Worm (Caenorhabditis elegans): ENCODE data around the gene K02D3.1.

Gene K02D3.1

DNA sequence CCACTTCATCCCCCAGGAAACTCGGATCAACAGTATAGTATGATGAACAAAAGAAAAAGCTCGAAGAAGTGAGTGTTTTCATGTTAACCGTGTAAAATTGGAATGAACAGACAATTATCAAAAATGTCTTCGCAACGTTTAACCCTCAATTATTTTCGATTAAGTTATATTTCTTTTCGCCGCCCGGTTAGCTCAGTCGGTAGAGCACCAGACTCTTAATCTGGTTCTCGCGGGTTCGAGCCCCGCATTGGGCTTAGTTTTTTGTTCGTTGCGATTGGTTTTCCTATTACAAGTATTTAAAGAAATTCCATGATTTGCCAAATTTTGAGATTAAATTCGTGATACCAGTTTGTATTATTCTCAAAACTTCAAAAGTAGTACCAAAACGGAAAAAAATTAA is 23.0 kb downstream of the K02D3.1 start:
- TF ChIP-seq unc-30 (tag; optimal IDR thresholded peaks at IDR 0.05), result no peak
- TF ChIP-seq efl-1 (optimal IDR thresholded peaks at IDR 0.05), result no peak
- peak in 1 of 2 experiments; percentile 23 for TF ChIP-seq efl-1 (GFP tag; optimal IDR thresholded peaks at IDR 0.05 in 1 of 2)

DNA sequence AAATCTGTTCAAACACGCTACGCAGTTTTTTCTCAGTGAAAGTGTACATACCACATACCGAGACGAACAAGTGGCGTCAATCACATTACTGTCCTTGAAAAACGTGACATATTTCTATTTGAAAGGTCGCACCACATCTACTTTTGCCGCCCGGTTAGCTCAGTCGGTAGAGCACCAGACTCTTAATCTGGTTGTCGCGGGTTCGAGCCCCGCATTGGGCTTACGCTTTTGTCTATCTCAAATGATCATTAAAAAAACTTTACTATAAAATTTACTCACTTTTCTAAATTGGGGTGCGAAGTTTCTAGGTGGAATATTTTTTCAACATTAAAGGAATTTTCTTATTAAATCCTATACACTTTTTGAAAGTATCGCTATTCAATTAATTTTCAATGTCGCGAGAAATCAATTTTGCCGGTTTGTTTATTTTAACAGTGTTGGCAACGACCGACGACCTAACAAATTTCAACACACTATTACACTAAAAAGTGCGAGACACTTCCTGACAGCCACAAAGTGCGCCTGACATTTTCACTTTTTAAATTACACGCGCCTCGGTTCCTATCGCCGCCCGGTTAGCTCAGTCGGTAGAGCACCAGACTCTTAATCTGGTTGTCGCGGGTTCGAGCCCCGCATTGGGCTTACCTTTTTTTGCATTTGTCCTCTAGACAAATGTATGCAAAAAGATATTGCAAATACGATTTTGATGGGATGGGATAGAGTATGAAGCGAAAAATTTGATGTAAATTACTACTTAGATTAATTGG is 23.7 kb downstream of the K02D3.1 start:
- TF ChIP-seq nhr-85 (tag), result peak; percentile 88
- peak; percentile 42 for TF ChIP-seq elt-2 (tag; optimal IDR thresholded peaks at IDR 0.05)
- peak; percentile 70 for TF ChIP-seq rnt-1 (tag; optimal IDR thresholded peaks at IDR 0.05)
- TF ChIP-seq mep-1 (tag; optimal IDR thresholded peaks at IDR 0.05), result peak; percentile 16
- peak; percentile 16 for TF ChIP-seq skn-1 (tag; optimal IDR thresholded peaks at IDR 0.05)
- peak; percentile 13 for TF ChIP-seq unc-86 (tag; optimal IDR thresholded peaks at IDR 0.05)
- TF ChIP-seq tbx-2 (tag; optimal IDR thresholded peaks at IDR 0.05), result peak; percentile 8
- TF ChIP-seq vab-15 (tag; optimal IDR thresholded peaks at IDR 0.05), result no peak
- TF ChIP-seq nhr-20 (tag; optimal IDR thresholded peaks at IDR 0.05), result peak; percentile 31
- TF ChIP-seq fkh-4 (tag; optimal IDR thresholded peaks at IDR 0.05; ENCODE audit: borderline replicate concordance), result no peak
- peak; percentile 23 for TF ChIP-seq swsn-7 (tag; optimal IDR thresholded peaks at IDR 0.05)
- peak; percentile 29 for TF ChIP-seq nhr-90 (tag; optimal IDR thresholded peaks at IDR 0.05; ENCODE audit: poor library complexity)
- no peak for TF ChIP-seq fkh-10 (GFP tag; optimal IDR thresholded peaks at IDR 0.05)
- TF ChIP-seq xbp-1 (tag; optimal IDR thresholded peaks at IDR 0.05), result peak; percentile 16
- TF ChIP-seq jun-1 (tag; optimal IDR thresholded peaks at IDR 0.05), result no peak
- TF ChIP-seq snu-23 (GFP tag; optimal IDR thresholded peaks at IDR 0.05), result peak; percentile 46
- no peak for TF ChIP-seq ztf-11 (tag; optimal IDR thresholded peaks at IDR 0.05)
- peak; percentile 53 for TF ChIP-seq lin-14 (GFP tag; optimal IDR thresholded peaks at IDR 0.05)
- peak; percentile 43 for TF ChIP-seq nhr-47 (tag; optimal IDR thresholded peaks at IDR 0.05)
- TF ChIP-seq lir-3 (tag; optimal IDR thresholded peaks at IDR 0.05; ENCODE audit: poor library complexity), result no peak
- no peak for TF ChIP-seq sup-37 (GFP tag; optimal IDR thresholded peaks at IDR 0.05)
- peak in 1 of 2 experiments; percentile 21 for TF ChIP-seq lsy-2 (tag; optimal IDR thresholded peaks at IDR 0.05)
- TF ChIP-seq C34B4.2 (tag; optimal IDR thresholded peaks at IDR 0.05), result no peak
- no peak for TF ChIP-seq nhr-28 (tag; optimal IDR thresholded peaks at IDR 0.05)
- TF ChIP-seq hlh-17 (GFP tag; optimal IDR thresholded peaks at IDR 0.05; ENCODE audit: borderline replicate concordance), result no peak
- no peak for TF ChIP-seq sptf-1 (tag; optimal IDR thresholded peaks at IDR 0.05)
- TF ChIP-seq zip-4 (GFP tag; optimal IDR thresholded peaks at IDR 0.05), result no peak
- peak in 1 of 3 experiments; percentile 2 for TF ChIP-seq dpl-1 (GFP tag; optimal IDR thresholded peaks at IDR 0.05)
- TF ChIP-seq grh-1 (GFP tag; IDR thresholded peaks at IDR 0.05), result no peak
- peak; percentile 58 for TF ChIP-seq nhr-19 (GFP tag; conservative IDR thresholded peaks at IDR 0.05)
- TF ChIP-seq efl-1 (optimal IDR thresholded peaks at IDR 0.05), result no peak
- peak in 1 of 2 experiments; percentile 28 for TF ChIP-seq efl-1 (GFP tag; optimal IDR thresholded peaks at IDR 0.05 in 1 of 2)
- TF ChIP-seq blmp-1 (tag; optimal IDR thresholded peaks at IDR 0.05), result peak; percentile 52
- peak in 1 of 2 experiments; percentile 27 for TF ChIP-seq mdl-1 (tag; optimal IDR thresholded peaks at IDR 0.05)
- peak in 1 of 2 experiments; percentile 15 for TF ChIP-seq lin-35 (GFP tag; optimal IDR thresholded peaks at IDR 0.05)
- TF ChIP-seq mab-9 (GFP tag; IDR thresholded peaks at IDR 0.05), result no peak
- peak in 2 of 6 experiments; percentile 35 to 36 for TF ChIP-seq elt-3 (tag; optimal IDR thresholded peaks at IDR 0.05)
- no peak for TF ChIP-seq nhr-76 (tag; optimal IDR thresholded peaks at IDR 0.05)
- peak; percentile 40 for TF ChIP-seq nhr-71 (tag; optimal IDR thresholded peaks at IDR 0.05)
- TF ChIP-seq dsc-1 (tag; optimal IDR thresholded peaks at IDR 0.05), result peak; percentile 73
- no peak for TF ChIP-seq C04F5.9 (tag; optimal IDR thresholded peaks at IDR 0.05)
- peak; percentile 40 for TF ChIP-seq nhr-77 (tag; optimal IDR thresholded peaks at IDR 0.05)
- no peak for TF ChIP-seq Y116A8C.19 (tag; optimal IDR thresholded peaks at IDR 0.05; ENCODE audit: borderline replicate concordance)
- TF ChIP-seq unc-30 (tag; optimal IDR thresholded peaks at IDR 0.05), result no peak
- peak in 2 of 3 experiments; percentile 28 to 32 for TF ChIP-seq ceh-82 (tag; optimal IDR thresholded peaks at IDR 0.05)
- peak; percentile 47 for TF ChIP-seq fkh-8 (tag; optimal IDR thresholded peaks at IDR 0.05)
- TF ChIP-seq mef-2 (tag; optimal IDR thresholded peaks at IDR 0.05), result no peak

Measured in whole organism, L1 larva.